Worm (Caenorhabditis elegans) whole organism, midembryonic: ENCODE data around the gene W03F8.4.
A peak's percentile ranks its signal among the peaks of the same experiment; 100 is the strongest.

Experiments used
- T22C8.4 ChIP-seq: fragments of 200-800 bp; sonication (Bioruptor generic); IDR thresholded peaks from 2 replicates; pipeline ENCODE4 v1.3.6; 2022; ENCODE audit warnings: missing genetic modification characterization, missing compliant biosample characterization
- cog-1 ChIP-seq: sonication (generic microtip); optimal IDR thresholded peaks from 2 replicates; lab custom pipeline; 2016; ENCODE audit warnings: missing genetic modification characterization, missing compliant biosample characterization
- flt-1 ChIP-seq: fragments of 200-800 bp; sonication (Bioruptor generic); IDR thresholded peaks from 2 replicates; pipeline ENCODE4 v1.3.6; 2022; ENCODE audit warnings: missing genetic modification characterization, missing compliant biosample characterization
- klf-2 ChIP-seq: fragments of 200-800 bp; sonication (Bioruptor generic); conservative IDR thresholded peaks from 2 replicates; pipeline ENCODE4 v1.3.6; 2022; ENCODE audit warnings: missing genetic modification reagents, missing genetic modification characterization, missing compliant biosample characterization
- med-1 ChIP-seq: sonication (generic microtip); optimal IDR thresholded peaks from 2 replicates; lab custom pipeline; 2017; ENCODE audit warnings: missing genetic modification characterization, mild to moderate bottlenecking, missing compliant biosample characterization, antibody characterized with exemption, missing genetic modification reagents; ENCODE audit not compliant: insufficient read depth
- ref-1 ChIP-seq: fragments of 200-800 bp; sonication (Bioruptor generic); conservative IDR thresholded peaks from 2 replicates; pipeline ENCODE4 v1.3.6; 2022; ENCODE audit warnings: missing genetic modification reagents, missing genetic modification characterization, missing compliant biosample characterization
- tab-1 ChIP-seq: fragments of 200-800 bp; sonication (Bioruptor generic); IDR thresholded peaks from 2 replicates; pipeline ENCODE4 v1.3.6; 2022; ENCODE audit warnings: missing genetic modification characterization, missing compliant biosample characterization
- ztf-23 ChIP-seq: fragments of 200-800 bp; sonication (Bioruptor generic); IDR thresholded peaks from 2 replicates; pipeline ENCODE4 v1.3.6; 2022; ENCODE audit warnings: missing genetic modification reagents, missing genetic modification characterization, missing compliant biosample characterization
- ztf-29 ChIP-seq: fragments of 200-800 bp; sonication (Bioruptor generic); IDR thresholded peaks from 2 replicates; pipeline ENCODE4 v1.3.6; 2022; ENCODE audit warnings: missing genetic modification reagents, missing genetic modification characterization, missing compliant biosample characterization

The W03F8.4 gene

DNA sequence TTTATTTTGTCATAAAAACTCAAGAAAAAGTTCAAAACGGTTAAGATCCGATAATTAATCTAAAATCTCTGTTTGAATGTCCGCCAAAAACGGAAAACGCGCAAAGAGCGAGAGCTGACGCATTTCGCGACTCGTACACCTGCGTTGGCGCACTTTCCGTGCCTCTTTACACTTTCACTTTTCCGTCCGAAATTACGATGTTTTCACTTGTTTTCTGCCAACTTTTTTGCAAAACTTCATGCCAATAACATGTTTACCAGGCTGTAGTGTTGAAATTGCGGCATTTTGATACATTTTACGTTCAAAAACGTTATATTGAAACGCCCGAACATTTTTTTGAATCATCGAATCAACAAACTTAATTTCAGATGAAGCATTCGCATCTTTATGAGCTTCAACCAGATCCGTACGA is at the start of gene W03F8.4:
TSS of gene W03F8.4 (plus strand) at position 369 of the 412 bp plus-strand sequence.
- peak; percentile 16 for TF ChIP-seq med-1 (GFP tag; lab: Kevin White, UChicago)
- no peak for TF ChIP-seq T22C8.4 (GFP tag; lab: Robert Waterston, UW)
- no peak for TF ChIP-seq klf-2 (GFP tag; lab: Robert Waterston, UW)
- peak; percentile 82; the same call in 1 of the 2 replicates for TF ChIP-seq ztf-23 (GFP tag; lab: Robert Waterston, UW)
- TF ChIP-seq ztf-29: no peak
- peak; percentile 87 for TF ChIP-seq flt-1
- peak; percentile 87 for TF ChIP-seq cog-1
- TF ChIP-seq tab-1 (GFP tag; lab: Robert Waterston, UW): peak; percentile 70; the same call in 1 of the 2 replicates
- TF ChIP-seq ref-1 (GFP tag; lab: Robert Waterston, UW): 0 out of 2 replicates have a peak, but pooled peaks have one; percentile 25

DNA sequence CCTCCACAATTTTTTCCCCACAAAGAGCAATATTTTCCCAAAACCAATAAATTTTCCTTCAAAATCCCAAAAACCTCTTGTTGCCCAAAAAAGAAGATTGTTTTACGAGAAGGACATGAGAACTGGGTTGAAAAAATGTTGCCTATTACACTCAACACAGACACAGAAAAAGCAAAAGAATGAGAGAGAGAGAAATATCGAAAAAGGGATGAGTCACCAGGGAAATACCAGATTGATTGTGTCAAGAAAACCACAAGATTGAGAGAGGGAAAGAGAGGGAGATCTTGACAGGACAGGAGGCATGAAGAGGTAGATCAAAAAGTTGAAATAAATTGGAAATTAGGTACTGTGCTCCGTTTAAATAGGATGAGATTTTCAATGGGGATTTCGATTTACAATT is 49.1 kb upstream of the W03F8.4 start:
- TF ChIP-seq med-1 (GFP tag; lab: Kevin White, UChicago) (no peak), ref-1 (GFP tag; lab: Robert Waterston, UW) (no peak), ztf-23 (GFP tag; lab: Robert Waterston, UW) (no peak), tab-1 (GFP tag; lab: Robert Waterston, UW) (no peak), flt-1 (no peak), ztf-29 (no peak), cog-1 (no peak)

DNA sequence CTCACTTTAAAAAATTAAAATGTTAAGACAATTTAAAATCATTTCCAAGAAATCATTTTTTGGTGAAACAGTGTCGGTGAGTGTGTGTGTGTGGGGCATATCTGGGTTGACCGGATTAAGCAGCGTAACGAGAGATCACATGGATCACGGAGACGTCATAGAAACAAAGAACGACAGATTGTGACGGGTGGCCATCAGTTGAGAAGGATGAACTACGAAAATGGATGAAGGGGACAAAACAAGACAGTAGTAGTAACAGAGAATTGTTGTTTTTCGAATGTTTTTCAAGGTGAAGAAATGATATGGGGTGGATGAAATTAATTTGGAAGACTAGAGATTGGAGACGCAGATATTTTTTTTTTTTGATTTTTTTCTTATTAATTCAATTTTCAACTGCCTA is 47.4 kb upstream of the W03F8.4 start:
- TF ChIP-seq ztf-23 (GFP tag; lab: Robert Waterston, UW) (no peak), ref-1 (GFP tag; lab: Robert Waterston, UW) (no peak), ztf-29 (no peak), cog-1 (no peak), tab-1 (GFP tag; lab: Robert Waterston, UW) (no peak), flt-1 (no peak), T22C8.4 (GFP tag; lab: Robert Waterston, UW) (no peak), klf-2 (GFP tag; lab: Robert Waterston, UW) (no peak), med-1 (GFP tag; lab: Kevin White, UChicago) (no peak)

DNA sequence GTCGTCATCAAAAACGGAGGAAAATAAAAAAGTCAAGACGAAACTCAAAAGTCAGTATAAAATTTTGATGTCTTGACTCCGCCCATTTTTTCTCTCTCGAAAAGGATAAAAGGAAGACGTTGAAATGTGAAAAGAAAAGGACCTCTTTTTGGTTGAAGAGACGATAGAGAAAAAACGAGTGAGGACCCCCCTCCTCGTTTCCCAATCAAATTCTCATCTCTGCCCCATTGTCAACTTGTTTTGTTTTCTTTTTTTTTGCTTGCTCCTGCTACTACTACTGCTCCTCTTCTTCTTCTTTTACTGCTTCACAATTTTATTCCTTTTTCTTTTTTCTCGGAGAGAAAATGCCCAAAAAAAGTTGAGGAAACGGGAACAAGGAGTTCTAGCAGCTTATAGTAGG is 46.1 kb upstream of the W03F8.4 start:
- TF ChIP-seq med-1 (GFP tag; lab: Kevin White, UChicago) (no peak), ztf-29 (no peak), klf-2 (GFP tag; lab: Robert Waterston, UW) (no peak), flt-1 (no peak), ref-1 (GFP tag; lab: Robert Waterston, UW) (no peak)

DNA sequence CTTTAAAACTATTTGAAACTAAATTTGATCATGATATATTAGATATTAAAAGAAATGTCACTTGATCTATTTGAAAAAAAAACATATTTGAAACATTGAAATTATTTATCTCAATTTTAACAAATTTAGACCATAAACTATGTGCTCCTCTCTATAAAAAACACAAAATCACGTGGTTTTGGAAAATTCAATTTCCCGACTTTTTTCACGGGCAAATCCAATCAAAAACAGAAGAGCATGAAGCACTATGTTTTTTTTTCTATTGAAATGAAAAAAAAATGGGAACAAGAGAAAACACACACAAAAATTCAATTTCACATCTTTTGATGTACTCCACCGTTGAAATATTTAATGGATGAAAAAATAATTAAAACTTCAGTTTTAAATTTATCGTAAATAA is 44.7 kb upstream of the W03F8.4 start:
- TF ChIP-seq klf-2 (GFP tag; lab: Robert Waterston, UW): no peak
- TF ChIP-seq ztf-29: no peak
- TF ChIP-seq T22C8.4 (GFP tag; lab: Robert Waterston, UW): no peak
- TF ChIP-seq ref-1 (GFP tag; lab: Robert Waterston, UW): no peak
- TF ChIP-seq tab-1 (GFP tag; lab: Robert Waterston, UW): no peak

DNA sequence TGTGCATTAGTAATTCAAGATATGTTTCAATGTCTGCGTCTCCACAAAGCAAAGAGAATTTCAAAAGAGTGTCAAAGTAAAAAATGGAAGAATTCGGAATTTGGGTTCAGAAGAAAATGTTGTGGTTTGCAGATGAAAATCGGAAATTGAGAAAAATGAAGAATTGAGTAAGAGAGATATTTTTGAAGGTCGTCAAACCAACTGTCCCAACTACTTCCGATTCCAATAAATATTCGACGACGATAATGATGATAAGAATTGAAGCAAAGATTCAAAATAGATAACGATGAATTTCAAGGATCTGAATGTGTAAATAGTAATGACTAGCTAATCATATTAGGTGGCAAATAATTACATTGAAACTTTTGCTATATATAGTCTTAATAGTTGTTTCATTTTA is 44.0 kb upstream of the W03F8.4 start:
- TF ChIP-seq flt-1 (no peak), med-1 (GFP tag; lab: Kevin White, UChicago) (no peak), tab-1 (GFP tag; lab: Robert Waterston, UW) (no peak), T22C8.4 (GFP tag; lab: Robert Waterston, UW) (no peak), ref-1 (GFP tag; lab: Robert Waterston, UW) (no peak), cog-1 (no peak), ztf-23 (GFP tag; lab: Robert Waterston, UW) (no peak), klf-2 (GFP tag; lab: Robert Waterston, UW) (no peak), ztf-29 (no peak)

DNA sequence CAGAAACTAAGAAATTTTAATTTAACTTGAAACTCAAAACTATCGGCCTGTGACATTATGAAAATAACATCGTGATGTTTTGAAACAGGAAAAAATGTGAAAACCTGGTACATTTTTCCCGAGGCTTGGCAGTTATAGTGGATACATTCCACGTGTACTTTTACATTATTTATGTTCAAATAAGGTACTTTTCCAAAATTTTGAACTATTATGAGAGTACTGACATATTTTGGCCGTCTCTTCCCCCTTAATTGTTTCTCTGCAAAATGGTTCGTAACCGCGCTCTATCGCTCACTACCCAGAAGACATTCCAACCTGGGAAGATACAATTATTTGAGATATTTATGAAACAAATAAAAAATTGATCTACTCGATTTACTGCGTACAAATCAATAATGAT is 34.1 kb upstream of the W03F8.4 start, which contains the start of gene C24D10.5:
TSS of gene C24D10.5 (plus strand) at position 301 of the 400 bp plus-strand sequence.
- TF ChIP-seq T22C8.4 (GFP tag; lab: Robert Waterston, UW): no peak
- TF ChIP-seq ztf-29: no peak
- no peak for TF ChIP-seq ztf-23 (GFP tag; lab: Robert Waterston, UW)
- TF ChIP-seq ref-1 (GFP tag; lab: Robert Waterston, UW): no peak
- no peak for TF ChIP-seq tab-1 (GFP tag; lab: Robert Waterston, UW)
- no peak for TF ChIP-seq flt-1
- TF ChIP-seq cog-1: no peak
- no peak for TF ChIP-seq klf-2 (GFP tag; lab: Robert Waterston, UW)
- TF ChIP-seq med-1 (GFP tag; lab: Kevin White, UChicago): no peak

DNA sequence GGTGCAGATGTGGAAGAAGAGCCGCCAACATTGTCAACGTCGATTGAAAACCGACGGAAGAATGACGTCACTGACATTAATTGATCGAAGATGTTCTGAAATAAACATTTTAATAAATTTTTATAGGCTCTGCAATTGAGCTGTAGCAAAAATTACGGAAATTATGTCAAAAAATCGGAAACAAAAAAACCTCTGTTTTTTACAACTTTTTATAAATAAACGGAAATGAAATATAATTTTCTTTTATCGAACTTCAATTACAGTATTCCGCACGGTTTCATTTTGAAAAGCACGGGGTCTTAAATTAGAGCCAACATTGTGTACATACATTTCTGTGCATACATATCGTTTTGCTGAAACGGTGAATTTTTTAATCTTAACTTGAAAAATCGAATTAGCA is 31.5 kb upstream of the W03F8.4 start, which contains the start of gene soc-2:
TSS of gene soc-2 (minus strand) at position 101 of the 400 bp plus-strand sequence.
- TF ChIP-seq klf-2 (GFP tag; lab: Robert Waterston, UW): no peak
- TF ChIP-seq ztf-29: no peak
- TF ChIP-seq tab-1 (GFP tag; lab: Robert Waterston, UW): no peak
- no peak for TF ChIP-seq T22C8.4 (GFP tag; lab: Robert Waterston, UW)
- TF ChIP-seq ztf-23 (GFP tag; lab: Robert Waterston, UW): no peak
- no peak for TF ChIP-seq med-1 (GFP tag; lab: Kevin White, UChicago)
- TF ChIP-seq flt-1: no peak

DNA sequence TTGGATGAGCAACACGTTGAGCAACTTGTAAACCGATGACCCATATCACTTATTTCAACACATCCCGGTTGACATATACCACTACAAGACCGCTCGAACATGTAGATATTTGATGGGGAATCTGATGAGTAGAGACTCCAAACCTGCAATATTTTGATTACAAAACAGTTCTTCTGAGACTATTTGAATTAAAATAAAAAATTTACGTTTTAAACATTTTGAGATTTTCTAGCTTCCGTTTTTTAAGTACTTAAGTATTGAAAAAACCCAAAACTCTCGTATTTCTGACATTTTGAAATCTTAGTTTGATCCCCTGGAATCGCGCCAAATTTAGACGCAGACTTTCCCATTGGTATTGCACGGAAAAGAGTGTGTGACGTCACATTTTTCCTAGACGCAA is 26.7 kb upstream of the W03F8.4 start, which contains the start of gene C24D10.49:
TSS of gene C24D10.49 (minus strand) at position 101 of the 400 bp plus-strand sequence.
- no peak for TF ChIP-seq ztf-23 (GFP tag; lab: Robert Waterston, UW)
- no peak for TF ChIP-seq ref-1 (GFP tag; lab: Robert Waterston, UW)
- TF ChIP-seq ztf-29: no peak
- TF ChIP-seq med-1 (GFP tag; lab: Kevin White, UChicago): no peak
- TF ChIP-seq klf-2 (GFP tag; lab: Robert Waterston, UW): no peak
- no peak for TF ChIP-seq T22C8.4 (GFP tag; lab: Robert Waterston, UW)
- no peak for TF ChIP-seq cog-1
- TF ChIP-seq tab-1 (GFP tag; lab: Robert Waterston, UW): no peak
- no peak for TF ChIP-seq flt-1

DNA sequence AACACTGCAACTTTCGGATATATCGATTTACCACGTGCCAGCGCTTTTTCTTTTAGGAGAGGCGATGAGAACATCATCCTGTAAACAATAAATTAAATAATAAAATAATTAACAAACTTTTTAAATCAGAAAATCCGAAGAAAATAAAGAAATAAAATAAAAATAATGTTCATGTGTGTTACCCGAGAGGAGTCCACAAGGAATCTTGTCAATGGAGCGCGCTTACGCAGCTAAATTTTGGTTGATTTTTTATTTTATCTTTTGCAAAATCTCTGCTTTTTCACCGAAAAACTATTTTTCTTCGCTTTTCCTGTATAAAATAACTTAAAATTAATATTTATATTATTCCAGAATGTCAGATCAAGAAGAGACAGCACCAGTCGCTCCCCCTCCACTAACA is 23.8 kb upstream of the W03F8.4 start, which contains the start of the genes C24D10.6 and C24D10.4:
TSS of gene C24D10.6 (minus strand) at position 78 of the 400 bp plus-strand sequence.
TSS of gene C24D10.4 (plus strand) at position 352 of the 400 bp plus-strand sequence.
- TF ChIP-seq T22C8.4 (GFP tag; lab: Robert Waterston, UW): no peak
